Worm (Caenorhabditis elegans): ENCODE results near the gene flp-27.

- TF ChIP-seq elt-3 (tag; optimal IDR thresholded peaks at IDR 0.05) (no peak), mep-1 (tag; optimal IDR thresholded peaks at IDR 0.05) (no peak), lsy-2 (tag; optimal IDR thresholded peaks at IDR 0.05) (no peak), ces-1 (GFP tag; optimal IDR thresholded peaks at IDR 0.05) (no peak), ztf-11 (tag; optimal IDR thresholded peaks at IDR 0.05) (no peak), pha-4 (tag; optimal IDR thresholded peaks at IDR 0.05) (no peak), elt-1 (tag; optimal IDR thresholded peaks at IDR 0.05; ENCODE audit: borderline replicate concordance, insufficient read depth) (no peak), nhr-28 (tag; optimal IDR thresholded peaks at IDR 0.05) (no peak), lin-32 (GFP tag; optimal IDR thresholded peaks at IDR 0.05) (no peak), nhr-237 (tag; optimal IDR thresholded peaks at IDR 0.05) (no peak), snpc-4 (tag; optimal IDR thresholded peaks at IDR 0.05) (no peak), unc-62 (GFP tag; optimal IDR thresholded peaks at IDR 0.05) (no peak), zip-8 (tag; optimal IDR thresholded peaks at IDR 0.05) (no peak)
Measured at ce11 chrII:5698869-5699268, 18.1 kb downstream of the flp-27 start, which contains the start of the genes C25H3.10 and C25H3.1.
